Fruit fly (Drosophila melanogaster) whole organism, embryonic: ENCODE measurements around the gene ATP7.

ENCODE experiments used
- Atf6 ChIP-seq: fragments of 200-800 bp; sonication (Bioruptor generic); IDR thresholded peaks from 2 replicates; pipeline ENCODE4 v1.3.6; 2022; ENCODE audit warnings: missing biosample characterization, missing genetic modification characterization
- CG10274 ChIP-seq: fragments of 200-800 bp; sonication (Bioruptor generic); optimal IDR thresholded peaks from 3 replicates; lab custom pipeline; 2017; ENCODE audit warnings: missing biosample characterization, mild to moderate bottlenecking, missing genetic modification characterization
- CG10979 ChIP-seq: fragments of 200-800 bp; sonication (Bioruptor generic); optimal IDR thresholded peaks from 2 replicates; lab custom pipeline; 2018; ENCODE audit warnings: missing biosample characterization, mild to moderate bottlenecking, missing genetic modification characterization, moderate library complexity
- CG11695 ChIP-seq: fragments of 200-800 bp; sonication (Bioruptor generic); IDR thresholded peaks from 3 replicates; pipeline ENCODE4 v1.3.6; 2022; ENCODE audit warnings: missing biosample characterization, missing genetic modification characterization
- CG12659 ChIP-seq: fragments of 200-800 bp; sonication (Bioruptor generic); optimal IDR thresholded peaks from 3 replicates; lab custom pipeline; 2017; ENCODE audit warnings: mild to moderate bottlenecking, missing biosample characterization, missing genetic modification reagents, missing genetic modification characterization
- CG13624 ChIP-seq: fragments of 200-800 bp; sonication (Bioruptor generic); optimal IDR thresholded peaks from 2 replicates; lab custom pipeline; 2016; ENCODE audit warnings: missing biosample characterization, missing genetic modification characterization
- CG14441 ChIP-seq: fragments of 200-800 bp; sonication (Bioruptor generic); IDR thresholded peaks from 2 replicates; pipeline ENCODE4 v1.3.6; 2022; ENCODE audit warnings: missing biosample characterization, missing genetic modification characterization
- CG15073 ChIP-seq: fragments of 200-800 bp; sonication (Bioruptor generic); optimal IDR thresholded peaks from 2 replicates; lab custom pipeline; 2016; ENCODE audit warnings: missing biosample characterization, missing genetic modification characterization
- CG15696 ChIP-seq: fragments of 200-800 bp; sonication (Bioruptor generic); optimal IDR thresholded peaks from 2 replicates; lab custom pipeline; 2019; ENCODE audit warnings: missing biosample characterization, mild to moderate bottlenecking, missing genetic modification characterization, moderate library complexity
- CG17328 ChIP-seq: fragments of 200-800 bp; sonication (Bioruptor generic); IDR thresholded peaks from 2 replicates; pipeline ENCODE4 v1.3.6; 2022; ENCODE audit warnings: missing biosample characterization, missing genetic modification characterization
- CG17361 ChIP-seq: fragments of 200-800 bp; sonication (Bioruptor generic); IDR thresholded peaks from 3 replicates; pipeline ENCODE4 v1.3.6; 2022; ENCODE audit warnings: missing biosample characterization, missing genetic modification characterization
- CG17829 ChIP-seq: fragments of 200-800 bp; optimal IDR thresholded peaks from 2 replicates; lab custom pipeline; 2019; ENCODE audit warnings: missing biosample characterization, mild to moderate bottlenecking, missing genetic modification characterization, moderate library complexity
- CG30020 ChIP-seq: fragments of 200-800 bp; optimal IDR thresholded peaks from 2 replicates; lab custom pipeline; 2019; ENCODE audit warnings: missing biosample characterization, mild to moderate bottlenecking, missing genetic modification characterization, moderate library complexity
- CG3726 ChIP-seq: fragments of 200-800 bp; sonication (Bioruptor generic); IDR thresholded peaks from 3 replicates; pipeline ENCODE4, ENCODE4 v1.3.6; 2022; ENCODE audit warnings: missing biosample characterization, missing genetic modification characterization
- CG42726 ChIP-seq: fragments of 200-800 bp; sonication (Bioruptor generic); IDR thresholded peaks from 2 replicates; pipeline ENCODE4 v1.3.6; 2022; ENCODE audit warnings: missing biosample characterization, missing genetic modification characterization; ENCODE audit not compliant: partially characterized antibody
- CG4360 ChIP-seq: fragments of 200-800 bp; sonication (Bioruptor generic); IDR thresholded peaks from 2 replicates; pipeline ENCODE4 v1.3.6; 2022; ENCODE audit warnings: missing biosample characterization, missing genetic modification characterization
- CG4424 ChIP-seq: fragments of 200-800 bp; sonication (Bioruptor generic); optimal IDR thresholded peaks from 3 replicates; lab custom pipeline; 2016; ENCODE audit warnings: missing biosample characterization, missing genetic modification characterization
- CG4707 ChIP-seq: fragments of 200-800 bp; sonication (Bioruptor generic); optimal IDR thresholded peaks from 2 replicates; lab custom pipeline; 2018; ENCODE audit warnings: missing biosample characterization, mild to moderate bottlenecking, missing genetic modification characterization, moderate library complexity
- CG5245 ChIP-seq: fragments of 200-800 bp; sonication (Bioruptor generic); optimal IDR thresholded peaks from 3 replicates; lab custom pipeline; 2016; ENCODE audit warnings: missing biosample characterization, missing genetic modification characterization
- CG7372 ChIP-seq: fragments of 200-800 bp; sonication (Bioruptor generic); IDR thresholded peaks from 2 replicates; pipeline ENCODE4 v1.3.6; 2022; ENCODE audit warnings: missing biosample characterization, missing genetic modification characterization
- CG7745 ChIP-seq: fragments of 200-800 bp; sonication (Bioruptor generic); optimal IDR thresholded peaks from 2 replicates; lab custom pipeline; 2018; ENCODE audit warnings: missing biosample characterization, mild to moderate bottlenecking, missing genetic modification characterization, moderate library complexity
- CG9215 ChIP-seq: fragments of 200-800 bp; sonication (Bioruptor generic); IDR thresholded peaks from 2 replicates; pipeline ENCODE4 v1.3.6; 2022; ENCODE audit warnings: missing biosample characterization, missing genetic modification characterization
- D19A ChIP-seq: fragments of 200-800 bp; optimal IDR thresholded peaks from 3 replicates; lab custom pipeline; 2019; ENCODE audit warnings: missing biosample characterization, mild to moderate bottlenecking, missing genetic modification characterization, moderate library complexity
- Doc3 ChIP-seq: fragments of 200-800 bp; sonication (Bioruptor generic); IDR thresholded peaks from 3 replicates; pipeline ENCODE4 v1.3.6; 2022; ENCODE audit warnings: missing biosample characterization, missing genetic modification characterization; ENCODE audit not compliant: partially characterized antibody
- Fer1 ChIP-seq: fragments of 200-800 bp; sonication (Bioruptor generic); optimal IDR thresholded peaks from 2 replicates; lab custom pipeline; 2017; ENCODE audit warnings: missing biosample characterization, mild to moderate bottlenecking, missing genetic modification characterization
- Hr3 ChIP-seq: fragments of 200-800 bp; sonication (Bioruptor generic); optimal IDR thresholded peaks from 3 replicates; lab custom pipeline; 2016; ENCODE audit warnings: missing biosample characterization, missing genetic modification characterization
- Jarid2 ChIP-seq: fragments of 200-800 bp; sonication (Bioruptor generic); optimal IDR thresholded peaks from 3 replicates; lab custom pipeline; 2017; ENCODE audit warnings: mild to moderate bottlenecking, missing biosample characterization, missing genetic modification reagents, missing genetic modification characterization
- Lim3 ChIP-seq: fragments of 200-800 bp; sonication (Bioruptor generic); IDR thresholded peaks from 2 replicates; pipeline ENCODE4 v1.3.6; 2022; ENCODE audit warnings: missing biosample characterization, missing genetic modification characterization
- PHDP ChIP-seq: fragments of 200-800 bp; sonication (Bioruptor generic); optimal IDR thresholded peaks from 3 replicates; lab custom pipeline; 2018; ENCODE audit warnings: missing biosample characterization, mild to moderate bottlenecking, missing genetic modification characterization, moderate library complexity
- Poxn ChIP-seq: fragments of 200-800 bp; sonication (Bioruptor generic); IDR thresholded peaks from 2 replicates; pipeline ENCODE4 v1.3.6; 2022; ENCODE audit warnings: missing biosample characterization, missing genetic modification characterization
- Taf1 ChIP-seq: fragments of 200-800 bp; sonication (Bioruptor generic); IDR thresholded peaks from 2 replicates; pipeline ENCODE4 v1.3.6; 2022; ENCODE audit warnings: missing biosample characterization, missing genetic modification characterization
- ase ChIP-seq: fragments of 200-800 bp; sonication (Bioruptor generic); IDR thresholded peaks from 3 replicates; pipeline ENCODE4 v1.3.6; 2022; ENCODE audit warnings: missing biosample characterization, missing genetic modification characterization
- bowl ChIP-seq: fragments of 200-800 bp; sonication (Bioruptor generic); IDR thresholded peaks from 2 replicates; pipeline ENCODE4 v1.3.6; 2022; ENCODE audit warnings: missing biosample characterization, missing genetic modification characterization
- br ChIP-seq: fragments of >200 bp; optimal IDR thresholded peaks from 2 replicates; lab custom pipeline; 2017
- da ChIP-seq: fragments of 200-800 bp; sonication (Bioruptor generic); optimal IDR thresholded peaks from 2 replicates; lab custom pipeline; 2016; ENCODE audit warnings: missing biosample characterization, missing genetic modification characterization
- ems ChIP-seq: fragments of 200-800 bp; sonication (Bioruptor generic); optimal IDR thresholded peaks from 3 replicates; lab custom pipeline; 2016; ENCODE audit warnings: missing biosample characterization, missing genetic modification characterization
- gem ChIP-seq: fragments of 200-800 bp; sonication (Bioruptor generic); optimal IDR thresholded peaks from 2 replicates; lab custom pipeline; 2019; ENCODE audit warnings: missing biosample characterization, mild to moderate bottlenecking, missing genetic modification characterization, moderate library complexity
- grau ChIP-seq: fragments of 200-800 bp; optimal IDR thresholded peaks from 3 replicates; lab custom pipeline; 2019; ENCODE audit warnings: missing biosample characterization, mild to moderate bottlenecking, missing genetic modification characterization, moderate library complexity
- h ChIP-seq: fragments of >200 bp; optimal IDR thresholded peaks from 2 replicates; lab custom pipeline; 2017
- her ChIP-seq: fragments of 200-800 bp; sonication (Bioruptor generic); optimal IDR thresholded peaks from 2 replicates; lab custom pipeline; 2016; ENCODE audit warnings: missing biosample characterization, missing genetic modification characterization
- jigr1 ChIP-seq: fragments of 200-800 bp; sonication (Bioruptor generic); IDR thresholded peaks from 3 replicates; pipeline ENCODE4 v1.3.6; 2022; ENCODE audit warnings: missing biosample characterization, missing genetic modification characterization
- kni ChIP-seq: fragments of 200-800 bp; sonication (Bioruptor generic); optimal IDR thresholded peaks from 3 replicates; lab custom pipeline; 2017; ENCODE audit warnings: mild to moderate bottlenecking, missing biosample characterization, missing genetic modification reagents, missing genetic modification characterization
- mam ChIP-seq: fragments of 200-800 bp; sonication (Bioruptor generic); optimal IDR thresholded peaks from 3 replicates; lab custom pipeline; 2016; ENCODE audit warnings: missing biosample characterization, missing genetic modification characterization
- pzg ChIP-seq: fragments of 200-800 bp; sonication (Bioruptor generic); optimal IDR thresholded peaks from 3 replicates; lab custom pipeline; 2018; ENCODE audit warnings: missing biosample characterization, mild to moderate bottlenecking, missing genetic modification characterization, moderate library complexity
- so ChIP-seq: fragments of 200-800 bp; sonication (Bioruptor generic); IDR thresholded peaks from 3 replicates; pipeline ENCODE4 v1.3.6; 2022; ENCODE audit warnings: missing biosample characterization, missing genetic modification characterization
- sqz ChIP-seq: fragments of 200-800 bp; sonication (Bioruptor generic); optimal IDR thresholded peaks from 3 replicates; lab custom pipeline; 2018; ENCODE audit warnings: missing biosample characterization, mild to moderate bottlenecking, missing genetic modification characterization
- trh ChIP-seq: fragments of 200-800 bp; sonication (Bioruptor generic); optimal IDR thresholded peaks from 2 replicates; lab custom pipeline; 2016; ENCODE audit warnings: missing biosample characterization, missing genetic modification characterization
- twi ChIP-seq: fragments of 200-800 bp; optimal IDR thresholded peaks from 2 replicates; lab custom pipeline; 2019; ENCODE audit warnings: missing biosample characterization, mild to moderate bottlenecking, missing genetic modification characterization, moderate library complexity
- wek ChIP-seq: fragments of 200-800 bp; sonication (Bioruptor generic); optimal IDR thresholded peaks from 3 replicates; lab custom pipeline; 2018; ENCODE audit warnings: missing biosample characterization, mild to moderate bottlenecking, missing genetic modification characterization, moderate library complexity
- zen ChIP-seq: fragments of 200-800 bp; sonication (Bioruptor generic); optimal IDR thresholded peaks from 3 replicates; lab custom pipeline; 2018; ENCODE audit warnings: missing biosample characterization, mild to moderate bottlenecking, missing genetic modification characterization, moderate library complexity
- zfh2 ChIP-seq: fragments of 200-800 bp; sonication (Bioruptor generic); optimal IDR thresholded peaks from 2 replicates; lab custom pipeline; 2016; ENCODE audit warnings: missing biosample characterization, missing genetic modification characterization

ATP7 gene

dm6 chrX:11818047-11818766, 36.6 kb upstream of the ATP7 start (continued):
- TF ChIP-seq zfh2 (GFP tag; lab: Kevin White, UChicago) (peak; percentile 87), Doc3 (GFP tag; lab: Robert Waterston, UW) (peak; percentile 37; the same call in 1 of the 3 replicates), CG15696 (tag; lab: Kevin White, UChicago) (peak; percentile 86), CG10274 (peak; percentile 76), Atf6 (GFP tag; lab: Robert Waterston, UW) (peak; percentile 95), CG4707 (GFP tag; lab: Kevin White, UChicago) (peak; percentile 99), CG10979 (tag; lab: Kevin White, UChicago) (peak; percentile 94), PHDP (tag; lab: Kevin White, UChicago) (peak; percentile 96), ase (GFP tag; lab: Robert Waterston, UW) (peak; percentile 92), CG7745 (peak; percentile 63), Poxn (GFP tag; lab: Robert Waterston, UW) (peak; percentile 77), zen (tag; lab: Kevin White, UChicago) (peak; percentile 82), wek (peak; percentile 89), trh (GFP tag; lab: Kevin White, UChicago) (peak; percentile 77), CG17361 (GFP tag; lab: Robert Waterston, UW) (peak; percentile 92), CG17829 (tag; lab: Kevin White, UChicago) (peak; percentile 95), CG42726 (GFP tag; lab: Robert Waterston, UW) (no peak), sqz (GFP tag; lab: Kevin White, UChicago) (peak; percentile 74), ems (GFP tag; lab: Kevin White, UChicago) (peak; percentile 96), pzg (peak; percentile 13), Hr3 (GFP tag; lab: Kevin White, UChicago) (peak; percentile 91), h (lab: Kevin White, UChicago) (no peak), kni (GFP tag; lab: Kevin White, UChicago) (peak; percentile 66), CG12659 (peak; percentile 95), CG13624 (peak; percentile 91), mam (GFP tag; lab: Kevin White, UChicago) (peak; percentile 95), grau (tag; lab: Kevin White, UChicago) (peak; percentile 94), bowl (GFP tag; lab: Robert Waterston, UW) (peak; percentile 87), CG17328 (GFP tag; lab: Robert Waterston, UW) (peak; percentile 97), so (GFP tag; lab: Robert Waterston, UW) (peak; percentile 94), CG4424 (GFP tag; lab: Kevin White, UChicago) (peak; percentile 94), CG15073 (peak; percentile 75), br (no peak), CG3726 (GFP tag; lab: Robert Waterston, UW) (peak; percentile 91), Lim3 (GFP tag; lab: Robert Waterston, UW) (peak; percentile 73; the same call in 1 of the 2 replicates), CG5245 (GFP tag; lab: Kevin White, UChicago) (peak; percentile 91), CG9215 (peak; percentile 84), her (GFP tag; lab: Kevin White, UChicago) (peak; percentile 96), twi (peak; percentile 73), jigr1 (peak; percentile 78; the same call in 2 of the 3 replicates), CG4360 (GFP tag; lab: Robert Waterston, UW) (peak; percentile 84), Taf1 (GFP tag; lab: Robert Waterston, UW) (peak; percentile 89), Jarid2 (GFP tag; lab: Kevin White, UChicago) (peak; percentile 71), CG14441 (peak; percentile 94), CG30020 (tag; lab: Kevin White, UChicago) (peak; percentile 79), CG7372 (GFP tag; lab: Robert Waterston, UW) (peak; percentile 89), Fer1 (GFP tag; lab: Kevin White, UChicago) (peak; percentile 95), gem (tag; lab: Kevin White, UChicago) (peak; percentile 97), D19A (peak; percentile 90), CG11695 (peak; percentile 96), da (GFP tag; lab: Kevin White, UChicago) (peak; percentile 79)
